Fruit fly (Drosophila melanogaster) whole organism, embryonic: ENCODE results near the gene mRRF2.
A peak's percentile ranks its signal among the peaks of the same experiment; 100 is the strongest.

Experiments used
- Abd-B ChIP-seq: fragments of 200-800 bp; sonication (Bioruptor generic); optimal IDR thresholded peaks from 2 replicates; lab custom pipeline; 2018; ENCODE audit warnings: missing biosample characterization, mild to moderate bottlenecking, missing genetic modification characterization, moderate library complexity
- Atf6 ChIP-seq: fragments of 200-800 bp; sonication (Bioruptor generic); IDR thresholded peaks from 2 replicates; pipeline ENCODE4 v1.3.6; 2022; ENCODE audit warnings: missing biosample characterization, missing genetic modification characterization
- Bgb ChIP-seq: fragments of 200-800 bp; sonication (Bioruptor generic); IDR thresholded peaks from 2 replicates; pipeline ENCODE4 v1.3.6; 2022; ENCODE audit warnings: missing biosample characterization, missing genetic modification characterization; ENCODE audit not compliant: partially characterized antibody
- C15 ChIP-seq: fragments of 200-800 bp; sonication (Bioruptor generic); IDR thresholded peaks from 3 replicates; pipeline ENCODE4 v1.3.6; 2022; ENCODE audit warnings: missing biosample characterization, missing genetic modification characterization
- CG12219 ChIP-seq: fragments of 200-800 bp; sonication (Bioruptor generic); optimal IDR thresholded peaks from 3 replicates; lab custom pipeline; 2018; ENCODE audit warnings: missing biosample characterization, mild to moderate bottlenecking, missing genetic modification characterization
- CG15514 ChIP-seq: fragments of 200-800 bp; sonication (Bioruptor generic); optimal IDR thresholded peaks from 3 replicates; lab custom pipeline; 2017; ENCODE audit warnings: missing biosample characterization, missing genetic modification characterization, mild to moderate bottlenecking, moderate library complexity, missing genetic modification reagents
- CG15696 ChIP-seq: fragments of 200-800 bp; sonication (Bioruptor generic); optimal IDR thresholded peaks from 2 replicates; lab custom pipeline; 2019; ENCODE audit warnings: missing biosample characterization, mild to moderate bottlenecking, missing genetic modification characterization, moderate library complexity
- CG2712 ChIP-seq: fragments of 200-800 bp; optimal IDR thresholded peaks from 3 replicates; lab custom pipeline; 2019; ENCODE audit warnings: missing biosample characterization, mild to moderate bottlenecking, missing genetic modification characterization, moderate library complexity
- CG31388 ChIP-seq: fragments of 200-800 bp; sonication (Bioruptor generic); optimal IDR thresholded peaks from 2 replicates; lab custom pipeline; 2016; ENCODE audit warnings: missing biosample characterization, missing genetic modification characterization
- CG31441 ChIP-seq: fragments of 200-800 bp; sonication (Bioruptor generic); IDR thresholded peaks from 2 replicates; pipeline ENCODE4 v1.3.6; 2022; ENCODE audit warnings: missing biosample characterization, missing genetic modification characterization
- CG32532 ChIP-seq: fragments of 200-800 bp; sonication (Bioruptor generic); IDR thresholded peaks from 2 replicates; pipeline ENCODE4 v1.3.6; 2022; ENCODE audit warnings: missing biosample characterization, missing genetic modification characterization
- CG34224 ChIP-seq: fragments of 200-800 bp; sonication (Bioruptor generic); IDR thresholded peaks from 3 replicates; pipeline ENCODE4 v1.3.6; 2022; ENCODE audit warnings: missing biosample characterization, missing genetic modification characterization; ENCODE audit not compliant: partially characterized antibody
- CG43689 ChIP-seq: fragments of 200-800 bp; sonication (Bioruptor generic); IDR thresholded peaks from 2 replicates; pipeline ENCODE4 v1.3.6; 2022; ENCODE audit warnings: missing biosample characterization, missing genetic modification characterization
- CG6175 ChIP-seq: fragments of 200-800 bp; sonication (Bioruptor generic); IDR thresholded peaks from 3 replicates; pipeline ENCODE4 v1.3.6; 2022; ENCODE audit warnings: missing biosample characterization, missing genetic modification characterization
- CG6689 ChIP-seq: fragments of 200-800 bp; sonication (Bioruptor generic); IDR thresholded peaks from 2 replicates; pipeline ENCODE4 v1.3.6; 2022; ENCODE audit warnings: missing biosample characterization, missing genetic modification characterization
- CG7987 ChIP-seq: fragments of 200-800 bp; sonication (Bioruptor generic); optimal IDR thresholded peaks from 2 replicates; lab custom pipeline; 2018; ENCODE audit warnings: missing biosample characterization, mild to moderate bottlenecking, missing genetic modification characterization, moderate library complexity
- CG8388 ChIP-seq: fragments of 200-800 bp; sonication (Bioruptor generic); optimal IDR thresholded peaks from 2 replicates; lab custom pipeline; 2019; ENCODE audit warnings: missing biosample characterization, mild to moderate bottlenecking, missing genetic modification characterization, moderate library complexity
- CG9797 ChIP-seq: fragments of 200-800 bp; sonication (Bioruptor generic); optimal IDR thresholded peaks from 3 replicates; lab custom pipeline; 2018; ENCODE audit warnings: missing biosample characterization, mild to moderate bottlenecking, missing genetic modification characterization
- CkIIα-i1 ChIP-seq: fragments of 200-800 bp; sonication (Bioruptor generic); IDR thresholded peaks from 2 replicates; pipeline ENCODE4 v1.3.6; 2022; ENCODE audit warnings: missing biosample characterization, missing genetic modification characterization
- Deaf1 ChIP-seq: fragments of 200-800 bp; optimal IDR thresholded peaks from 3 replicates; lab custom pipeline; 2019; ENCODE audit warnings: missing biosample characterization, mild to moderate bottlenecking, missing genetic modification characterization, moderate library complexity
- Dip2 ChIP-seq: fragments of 200-800 bp; sonication (Bioruptor generic); IDR thresholded peaks from 2 replicates; pipeline ENCODE4 v1.3.6; 2022; ENCODE audit warnings: missing biosample characterization, missing genetic modification characterization
- Dip3 ChIP-seq: fragments of 200-800 bp; sonication (Bioruptor generic); optimal IDR thresholded peaks from 3 replicates; lab custom pipeline; 2016; ENCODE audit warnings: missing biosample characterization, missing genetic modification characterization
- Dll ChIP-seq: fragments of 200-800 bp; sonication (Bioruptor generic); IDR thresholded peaks from 4 replicates; pipeline ENCODE4 v1.3.6; 2022; ENCODE audit warnings: missing biosample characterization, missing genetic modification characterization; ENCODE audit not compliant: partially characterized antibody
- H15 ChIP-seq: fragments of 200-800 bp; sonication (Bioruptor generic); IDR thresholded peaks from 3 replicates; pipeline ENCODE4 v1.3.6; 2022; ENCODE audit warnings: missing biosample characterization, missing genetic modification characterization
- HLH3B ChIP-seq: fragments of 200-800 bp; sonication (Bioruptor generic); IDR thresholded peaks from 2 replicates; pipeline ENCODE4 v1.3.6; 2022; ENCODE audit warnings: missing biosample characterization, missing genetic modification characterization
- Hey ChIP-seq: fragments of 200-800 bp; sonication (Bioruptor generic); optimal IDR thresholded peaks from 3 replicates; lab custom pipeline; 2018; ENCODE audit warnings: missing biosample characterization, mild to moderate bottlenecking, missing genetic modification characterization
- Kr ChIP-seq: fragments of 200-800 bp; sonication (Bioruptor generic); optimal IDR thresholded peaks from 2 replicates; lab custom pipeline; 2017; ENCODE audit warnings: missing biosample characterization, mild to moderate bottlenecking, missing genetic modification characterization
- Lim3 ChIP-seq: fragments of 200-800 bp; sonication (Bioruptor generic); IDR thresholded peaks from 2 replicates; pipeline ENCODE4 v1.3.6; 2022; ENCODE audit warnings: missing biosample characterization, missing genetic modification characterization
- MBD-R2 ChIP-seq: fragments of 200-800 bp; sonication (Bioruptor generic); IDR thresholded peaks from 2 replicates; pipeline ENCODE4 v1.3.6; 2022; ENCODE audit warnings: missing biosample characterization, missing genetic modification characterization
- Max ChIP-seq: fragments of 200-800 bp; sonication (Bioruptor generic); optimal IDR thresholded peaks from 2 replicates; lab custom pipeline; 2016; ENCODE audit warnings: missing biosample characterization, mild to moderate bottlenecking, missing genetic modification characterization
- Sin3A ChIP-seq: fragments of >200 bp; optimal IDR thresholded peaks from 2 replicates; lab custom pipeline; 2018
- Sox102F ChIP-seq: fragments of 200-800 bp; sonication (Bioruptor generic); optimal IDR thresholded peaks from 2 replicates; lab custom pipeline; 2018; ENCODE audit warnings: missing biosample characterization, mild to moderate bottlenecking, missing genetic modification characterization, moderate library complexity
- TFAM ChIP-seq: fragments of 200-800 bp; sonication (Bioruptor generic); optimal IDR thresholded peaks from 2 replicates; lab custom pipeline; 2017; ENCODE audit warnings: missing biosample characterization, missing genetic modification characterization, inconsistent platforms
- az2 ChIP-seq: fragments of 200-800 bp; sonication (Bioruptor generic); optimal IDR thresholded peaks from 3 replicates; lab custom pipeline; 2016; ENCODE audit warnings: missing biosample characterization, missing genetic modification characterization
- bbx ChIP-seq: fragments of 200-800 bp; sonication (Bioruptor generic); IDR thresholded peaks from 2 replicates; pipeline ENCODE4 v1.3.6; 2022; ENCODE audit warnings: missing biosample characterization, missing genetic modification characterization; ENCODE audit not compliant: partially characterized antibody
- chm ChIP-seq: fragments of 200-800 bp; sonication (Bioruptor generic); IDR thresholded peaks from 2 replicates; pipeline ENCODE4 v1.3.6; 2022; ENCODE audit warnings: missing biosample characterization, missing genetic modification characterization
- cwo ChIP-seq: fragments of 200-800 bp; sonication (Bioruptor generic); optimal IDR thresholded peaks from 3 replicates; lab custom pipeline; 2017; ENCODE audit warnings: missing biosample characterization, missing genetic modification characterization, mild to moderate bottlenecking, moderate library complexity, missing genetic modification reagents
- dan ChIP-seq: fragments of 200-800 bp; sonication (Bioruptor generic); IDR thresholded peaks from 2 replicates; pipeline ENCODE4 v1.3.6; 2022; ENCODE audit warnings: missing biosample characterization, missing genetic modification characterization
- dm ChIP-seq: fragments of 200-800 bp; sonication (Bioruptor generic); optimal IDR thresholded peaks from 3 replicates; lab custom pipeline; 2016; ENCODE audit warnings: missing biosample characterization, missing genetic modification characterization
- nau ChIP-seq: fragments of 200-800 bp; sonication (Bioruptor generic); optimal IDR thresholded peaks from 3 replicates; lab custom pipeline; 2017; ENCODE audit warnings: missing biosample characterization, mild to moderate bottlenecking, missing genetic modification characterization, missing genetic modification reagents
- p53 ChIP-seq: fragments of 200-800 bp; sonication (Bioruptor generic); optimal IDR thresholded peaks from 2 replicates; lab custom pipeline; 2016; ENCODE audit warnings: missing biosample characterization, missing genetic modification characterization
- pb ChIP-seq: fragments of 200-800 bp; sonication (Bioruptor generic); optimal IDR thresholded peaks from 3 replicates; lab custom pipeline; 2016; ENCODE audit warnings: missing biosample characterization, missing genetic modification characterization
- run ChIP-seq: fragments of 200-800 bp; sonication (Bioruptor generic); optimal IDR thresholded peaks from 3 replicates; lab custom pipeline; 2018; ENCODE audit warnings: missing biosample characterization, mild to moderate bottlenecking, missing genetic modification characterization
- shn ChIP-seq: fragments of 200-800 bp; sonication (Bioruptor generic); optimal IDR thresholded peaks from 3 replicates; lab custom pipeline; 2016; ENCODE audit warnings: missing biosample characterization, missing genetic modification characterization
- slou ChIP-seq: fragments of 200-800 bp; sonication (Bioruptor generic); optimal IDR thresholded peaks from 3 replicates; lab custom pipeline; 2016; ENCODE audit warnings: missing biosample characterization, missing genetic modification characterization
- tin ChIP-seq: fragments of 200-800 bp; sonication (Bioruptor generic); optimal IDR thresholded peaks from 3 replicates; lab custom pipeline; 2016; ENCODE audit warnings: missing biosample characterization, missing genetic modification characterization
- trem ChIP-seq: fragments of 200-800 bp; optimal IDR thresholded peaks from 3 replicates; lab custom pipeline; 2019; ENCODE audit warnings: missing biosample characterization, mild to moderate bottlenecking, missing genetic modification characterization, moderate library complexity
- ttk ChIP-seq: fragments of 200-800 bp; sonication (Bioruptor generic); IDR thresholded peaks from 2 replicates; pipeline ENCODE4 v2.1.2; 2022; ENCODE audit warnings: missing biosample characterization, missing genetic modification characterization
- vnd ChIP-seq: fragments of 200-800 bp; sonication (Bioruptor generic); IDR thresholded peaks from 3 replicates; pipeline ENCODE4 v1.3.6; 2022; ENCODE audit warnings: missing biosample characterization, missing genetic modification characterization; ENCODE audit not compliant: partially characterized antibody
- yki ChIP-seq: fragments of >200 bp; optimal IDR thresholded peaks from 3 replicates; lab custom pipeline; 2018
- zfh1 ChIP-seq: fragments of 200-800 bp; sonication (Bioruptor generic); IDR thresholded peaks from 3 replicates; pipeline ENCODE4 v1.3.6; 2022; ENCODE audit warnings: missing biosample characterization, missing genetic modification characterization

Gene mRRF2

dm6 chr3R:22626842-22627392 lies 13.4 kb downstream of the mRRF2 start (continued):
- no peak; the same call in 1 of the 2 replicates for TF ChIP-seq MBD-R2
- no peak for TF ChIP-seq CG43689 (GFP tag; lab: Robert Waterston, UW)
- peak; percentile 37 for TF ChIP-seq CG2712
- no peak for TF ChIP-seq H15 (GFP tag; lab: Robert Waterston, UW)
- TF ChIP-seq CG31388 (GFP tag; lab: Kevin White, UChicago), result no peak
- peak; percentile 23 for TF ChIP-seq shn (GFP tag; lab: Kevin White, UChicago)
- peak; percentile 31 for TF ChIP-seq CG15696
- TF ChIP-seq slou (GFP tag; lab: Kevin White, UChicago), result no peak
- peak; percentile 34; the same call in 1 of the 3 replicates for TF ChIP-seq zfh1 (GFP tag; lab: Robert Waterston, UW)
- no peak for TF ChIP-seq CG9797
- TF ChIP-seq nau (GFP tag; lab: Kevin White, UChicago), result peak; percentile 74
- TF ChIP-seq chm (GFP tag; lab: Robert Waterston, UW), result peak; percentile 16; the same call in 1 of the 2 replicates
- TF ChIP-seq TFAM (GFP tag; lab: Kevin White, UChicago), result no peak
- no peak for TF ChIP-seq Abd-B (GFP tag; lab: Kevin White, UChicago)
- no peak for TF ChIP-seq tin (GFP tag; lab: Kevin White, UChicago)
- peak; percentile 21 for TF ChIP-seq Hey (tag; lab: Kevin White, UChicago)
- TF ChIP-seq CG6689, result no peak
- TF ChIP-seq Kr (GFP tag; lab: Kevin White, UChicago), result no peak
- TF ChIP-seq dan (GFP tag; lab: Robert Waterston, UW), result no peak
- TF ChIP-seq Sin3A (lab: Kevin White, UChicago), result no peak
- TF ChIP-seq CG6175, result no peak
- TF ChIP-seq CG8388 (GFP tag; lab: Kevin White, UChicago), result peak; percentile 7
- TF ChIP-seq ttk (GFP tag; lab: Robert Waterston, UW), result no peak
- peak; percentile 60 for TF ChIP-seq CG15514
- peak; percentile 33 for TF ChIP-seq CG12219 (GFP tag; lab: Kevin White, UChicago)
- no peak for TF ChIP-seq C15 (GFP tag; lab: Robert Waterston, UW)
- no peak for TF ChIP-seq Lim3
- TF ChIP-seq bbx (GFP tag; lab: Robert Waterston, UW), result peak; percentile 10; the same call in 1 of the 2 replicates
- TF ChIP-seq Dip3 (GFP tag; lab: Kevin White, UChicago), result no peak
- TF ChIP-seq run, result no peak
- TF ChIP-seq CG31441 (GFP tag; lab: Robert Waterston, UW), result no peak
- peak; percentile 13 for TF ChIP-seq pb (GFP tag; lab: Kevin White, UChicago)
- no peak for TF ChIP-seq p53 (GFP tag; lab: Kevin White, UChicago)
- no peak for TF ChIP-seq az2
- TF ChIP-seq Bgb (GFP tag; lab: Robert Waterston, UW), result peak; percentile 17; the same call in 1 of the 2 replicates
- TF ChIP-seq trem (tag; lab: Kevin White, UChicago), result no peak
- TF ChIP-seq CG7987 (GFP tag; lab: Kevin White, UChicago), result peak; percentile 73
- TF ChIP-seq Dll (GFP tag; lab: Robert Waterston, UW), result 0 out of 4 replicates have a peak, but pooled peaks have one; percentile 16
- TF ChIP-seq CkIIα-i1 (GFP tag; lab: Robert Waterston, UW), result no peak
- TF ChIP-seq Sox102F (GFP tag; lab: Kevin White, UChicago), result peak; percentile 32
- TF ChIP-seq Atf6 (GFP tag; lab: Robert Waterston, UW), result peak; percentile 82
- TF ChIP-seq cwo, result peak; percentile 67
- no peak for TF ChIP-seq Dip2
- peak; percentile 83 for TF ChIP-seq yki (lab: Kevin White, UChicago)
- TF ChIP-seq HLH3B (GFP tag; lab: Robert Waterston, UW), result peak; percentile 39; the same call in 1 of the 2 replicates
- no peak for TF ChIP-seq vnd (GFP tag; lab: Robert Waterston, UW)
- TF ChIP-seq dm, result no peak
- no peak for TF ChIP-seq CG32532 (GFP tag; lab: Robert Waterston, UW)
- no peak for TF ChIP-seq Deaf1
- TF ChIP-seq Max, result no peak
- TF ChIP-seq CG34224, result peak; percentile 38; the same call in 1 of the 3 replicates
